Fruit fly (Drosophila melanogaster) whole organism, embryonic: ENCODE measurements around the gene Cpr78E.
A peak's percentile ranks its signal among the peaks of the same experiment; 100 is the strongest.

ENCODE experiments used
- Aef1 ChIP-seq: fragments of 200-800 bp; sonication (Bioruptor generic); IDR thresholded peaks from 3 replicates; pipeline ENCODE4 v1.3.6; 2022; ENCODE audit warnings: missing biosample characterization, missing genetic modification characterization
- Antp ChIP-seq: fragments of 200-800 bp; sonication (Bioruptor generic); optimal IDR thresholded peaks from 3 replicates; lab custom pipeline; 2016; ENCODE audit warnings: missing biosample characterization, missing genetic modification characterization
- B-H1 ChIP-seq: fragments of 200-800 bp; sonication (Bioruptor generic); IDR thresholded peaks from 3 replicates; pipeline ENCODE4 v1.3.6; 2022; ENCODE audit warnings: missing biosample characterization, missing genetic modification characterization
- CG11695 ChIP-seq: fragments of 200-800 bp; sonication (Bioruptor generic); IDR thresholded peaks from 3 replicates; pipeline ENCODE4 v1.3.6; 2022; ENCODE audit warnings: missing biosample characterization, missing genetic modification characterization
- CG12299 ChIP-seq: fragments of 200-800 bp; sonication (Bioruptor generic); optimal IDR thresholded peaks from 2 replicates; lab custom pipeline; 2018; ENCODE audit warnings: missing biosample characterization, mild to moderate bottlenecking, missing genetic modification characterization
- CG12659 ChIP-seq: fragments of 200-800 bp; sonication (Bioruptor generic); optimal IDR thresholded peaks from 3 replicates; lab custom pipeline; 2017; ENCODE audit warnings: mild to moderate bottlenecking, missing biosample characterization, missing genetic modification reagents, missing genetic modification characterization
- CG12769 ChIP-seq: fragments of 200-800 bp; sonication (Bioruptor generic); optimal IDR thresholded peaks from 2 replicates; lab custom pipeline; 2019; ENCODE audit warnings: missing biosample characterization, mild to moderate bottlenecking, missing genetic modification characterization, moderate library complexity
- CG14014 ChIP-seq: fragments of 200-800 bp; sonication (Bioruptor generic); IDR thresholded peaks from 2 replicates; pipeline ENCODE4 v1.3.6; 2022; ENCODE audit warnings: missing biosample characterization, missing genetic modification characterization
- CG15601 ChIP-seq: fragments of 200-800 bp; sonication (Bioruptor generic); optimal IDR thresholded peaks from 3 replicates; lab custom pipeline; 2019; ENCODE audit warnings: missing biosample characterization, mild to moderate bottlenecking, missing genetic modification characterization, moderate library complexity
- CG16813 ChIP-seq: fragments of 200-800 bp; sonication (Bioruptor generic); IDR thresholded peaks from 3 replicates; pipeline ENCODE4 v1.3.6; 2022; ENCODE audit warnings: missing biosample characterization, missing genetic modification characterization; ENCODE audit not compliant: partially characterized antibody
- CG18011 ChIP-seq: fragments of 200-800 bp; sonication (Bioruptor generic); optimal IDR thresholded peaks from 2 replicates; lab custom pipeline; 2017; ENCODE audit warnings: missing biosample characterization, missing genetic modification characterization, mild to moderate bottlenecking, moderate library complexity, missing genotype
- CG1832 ChIP-seq: fragments of 200-800 bp; sonication (Bioruptor generic); optimal IDR thresholded peaks from 2 replicates; lab custom pipeline; 2017; ENCODE audit warnings: missing biosample characterization, mild to moderate bottlenecking, missing genetic modification characterization, inconsistent platforms
- CG2199 ChIP-seq: fragments of 200-800 bp; sonication (Bioruptor generic); IDR thresholded peaks from 3 replicates; pipeline ENCODE4 v1.3.6; 2022; ENCODE audit warnings: missing biosample characterization, missing genetic modification characterization
- CG6683 ChIP-seq: fragments of 200-800 bp; sonication (Bioruptor generic); optimal IDR thresholded peaks from 2 replicates; lab custom pipeline; 2017; ENCODE audit warnings: missing biosample characterization, mild to moderate bottlenecking, missing genetic modification characterization, missing genetic modification reagents
- CG6813 ChIP-seq: fragments of 200-800 bp; sonication (Bioruptor generic); optimal IDR thresholded peaks from 2 replicates; lab custom pipeline; 2017; ENCODE audit warnings: missing biosample characterization, missing genetic modification characterization, mild to moderate bottlenecking, moderate library complexity, missing genetic modification reagents
- CG9876 ChIP-seq: fragments of 200-800 bp; sonication (Bioruptor generic); optimal IDR thresholded peaks from 2 replicates; lab custom pipeline; 2016; ENCODE audit warnings: missing biosample characterization, missing genetic modification characterization
- CHES-1-like ChIP-seq: fragments of 200-800 bp; sonication (Bioruptor generic); optimal IDR thresholded peaks from 2 replicates; lab custom pipeline; 2016; ENCODE audit warnings: missing biosample characterization, missing genetic modification characterization
- CrebB ChIP-seq: fragments of 200-800 bp; sonication (Bioruptor generic); optimal IDR thresholded peaks from 3 replicates; lab custom pipeline; 2018; ENCODE audit warnings: missing biosample characterization, mild to moderate bottlenecking, missing genetic modification characterization
- Deaf1 ChIP-seq: fragments of 200-800 bp; optimal IDR thresholded peaks from 3 replicates; lab custom pipeline; 2019; ENCODE audit warnings: missing biosample characterization, mild to moderate bottlenecking, missing genetic modification characterization, moderate library complexity
- Dek ChIP-seq: fragments of 200-800 bp; sonication (Bioruptor generic); optimal IDR thresholded peaks from 3 replicates; lab custom pipeline; 2019; ENCODE audit warnings: missing biosample characterization, mild to moderate bottlenecking, missing genetic modification characterization, moderate library complexity
- Dp ChIP-seq: fragments of 200-800 bp; sonication (Bioruptor generic); optimal IDR thresholded peaks from 2 replicates; lab custom pipeline; 2018; ENCODE audit warnings: missing biosample characterization, mild to moderate bottlenecking, missing genetic modification characterization, moderate library complexity
- Dref ChIP-seq: fragments of 200-800 bp; sonication (Bioruptor generic); IDR thresholded peaks from 2 replicates; pipeline ENCODE4 v1.3.6; 2022; ENCODE audit warnings: missing biosample characterization, missing genetic modification characterization
- ERR ChIP-seq: fragments of 200-800 bp; sonication (Bioruptor generic); optimal IDR thresholded peaks from 2 replicates; lab custom pipeline; 2016; ENCODE audit warnings: missing biosample characterization, missing genetic modification characterization
- Elba2 ChIP-seq: fragments of 200-800 bp; sonication (Bioruptor generic); optimal IDR thresholded peaks from 3 replicates; lab custom pipeline; 2016; ENCODE audit warnings: missing biosample characterization, missing genetic modification characterization
- Ets65A ChIP-seq: fragments of 200-800 bp; sonication (Bioruptor generic); peaks from one replicate; lab custom pipeline; 2016; ENCODE audit warnings: missing biosample characterization, missing genetic modification characterization
- HmgZ ChIP-seq: fragments of 200-800 bp; sonication (Bioruptor generic); optimal IDR thresholded peaks from 2 replicates; lab custom pipeline; 2018; ENCODE audit warnings: missing biosample characterization, mild to moderate bottlenecking, missing genetic modification characterization
- Hr39 ChIP-seq: fragments of >200 bp; optimal IDR thresholded peaks from 2 replicates; lab custom pipeline; 2017
- Lpt ChIP-seq: fragments of >200 bp; optimal IDR thresholded peaks from 2 replicates; lab custom pipeline; 2018; ENCODE audit warnings: missing biosample characterization, missing genetic modification characterization
- Meics ChIP-seq: fragments of 200-800 bp; sonication (Bioruptor generic); optimal IDR thresholded peaks from 2 replicates; lab custom pipeline; 2017; ENCODE audit warnings: missing biosample characterization, mild to moderate bottlenecking, missing genetic modification characterization
- Rfx ChIP-seq: fragments of 200-800 bp; sonication (Bioruptor generic); IDR thresholded peaks from 2 replicates; pipeline ENCODE4 v1.3.6; 2022; ENCODE audit warnings: missing biosample characterization, missing genetic modification characterization
- YL-1 ChIP-seq: fragments of 200-800 bp; sonication (Bioruptor generic); optimal IDR thresholded peaks from 3 replicates; lab custom pipeline; 2017; ENCODE audit warnings: missing biosample characterization, mild to moderate bottlenecking, missing genetic modification characterization
- abd-A ChIP-seq: fragments of 200-800 bp; sonication (Bioruptor generic); optimal IDR thresholded peaks from 3 replicates; lab custom pipeline; 2019; ENCODE audit warnings: missing biosample characterization, mild to moderate bottlenecking, missing genetic modification characterization, moderate library complexity
- chif ChIP-seq, 2 experiments: fragments of 200-800 bp; sonication (Bioruptor generic); optimal IDR thresholded peaks; 3 replicates each; lab custom pipeline; 2016; ENCODE audit warnings: missing biosample characterization in 2 of 2, missing genetic modification characterization in 2 of 2
- cwo ChIP-seq: fragments of 200-800 bp; sonication (Bioruptor generic); optimal IDR thresholded peaks from 3 replicates; lab custom pipeline; 2017; ENCODE audit warnings: missing biosample characterization, missing genetic modification characterization, mild to moderate bottlenecking, moderate library complexity, missing genetic modification reagents
- dati ChIP-seq: fragments of 200-800 bp; sonication (Bioruptor generic); IDR thresholded peaks from 2 replicates; pipeline ENCODE4 v1.3.6; 2022; ENCODE audit warnings: missing biosample characterization, missing genetic modification characterization
- esg ChIP-seq: fragments of 200-800 bp; sonication (Bioruptor generic); conservative IDR thresholded peaks from 2 replicates; pipeline ENCODE4 v1.3.6; 2022; ENCODE audit warnings: missing biosample characterization, missing genetic modification characterization
- gsb ChIP-seq: fragments of 200-800 bp; sonication (Bioruptor generic); IDR thresholded peaks from 2 replicates; pipeline ENCODE4 v1.3.6; 2022; ENCODE audit warnings: missing biosample characterization, missing genetic modification characterization
- ham ChIP-seq: fragments of 200-800 bp; sonication (Bioruptor generic); IDR thresholded peaks from 2 replicates; pipeline ENCODE4 v1.3.6; 2022; ENCODE audit warnings: missing biosample characterization, missing genetic modification characterization
- inv ChIP-seq: fragments of 200-800 bp; sonication (Bioruptor generic); IDR thresholded peaks from 2 replicates; pipeline ENCODE4 v1.3.6; 2022; ENCODE audit warnings: missing biosample characterization, missing genetic modification characterization; ENCODE audit not compliant: partially characterized antibody
- kni ChIP-seq: fragments of 200-800 bp; sonication (Bioruptor generic); optimal IDR thresholded peaks from 3 replicates; lab custom pipeline; 2017; ENCODE audit warnings: mild to moderate bottlenecking, missing biosample characterization, missing genetic modification reagents, missing genetic modification characterization
- lov ChIP-seq, 2 experiments: fragments of 200-800 bp in 1 of 2; fragments of >200 bp in 1 of 2; sonication (Bioruptor generic) in 1 of 2; IDR thresholded peaks in 1 of 2; optimal IDR thresholded peaks in 1 of 2; 2 replicates in 1 of 2; 3 replicates in 1 of 2; pipeline versions ENCODE4 v1.3.6 to Lab custom; 2017 to 2022; ENCODE audit warnings: missing biosample characterization in 1 of 2, missing genetic modification characterization in 1 of 2
- mld ChIP-seq: fragments of 200-800 bp; sonication (Bioruptor generic); IDR thresholded peaks from 3 replicates; pipeline ENCODE4 v1.3.6; 2022; ENCODE audit warnings: missing biosample characterization, missing genetic modification characterization; ENCODE audit not compliant: partially characterized antibody
- oc ChIP-seq: fragments of 200-800 bp; sonication (Bioruptor generic); optimal IDR thresholded peaks from 2 replicates; lab custom pipeline; 2018; ENCODE audit warnings: missing biosample characterization, mild to moderate bottlenecking, missing genetic modification characterization, moderate library complexity
- org-1 ChIP-seq: fragments of 200-800 bp; sonication (Bioruptor generic); optimal IDR thresholded peaks from 2 replicates; lab custom pipeline; 2017; ENCODE audit warnings: missing biosample characterization, missing genetic modification characterization
- peb ChIP-seq: fragments of 200-800 bp; sonication (Bioruptor generic); IDR thresholded peaks from 2 replicates; pipeline ENCODE4 v1.3.6; 2022; ENCODE audit warnings: missing biosample characterization, missing genetic modification characterization
- rib ChIP-seq: fragments of 200-800 bp; sonication (Bioruptor generic); IDR thresholded peaks from 2 replicates; pipeline ENCODE4 v1.3.6; 2022; ENCODE audit warnings: missing biosample characterization, missing genetic modification characterization
- scrt ChIP-seq: fragments of 200-800 bp; sonication (Bioruptor generic); optimal IDR thresholded peaks from 2 replicates; lab custom pipeline; 2018; ENCODE audit warnings: missing biosample characterization, mild to moderate bottlenecking, missing genetic modification characterization, moderate library complexity
- ssp ChIP-seq: fragments of 200-800 bp; sonication (Bioruptor generic); IDR thresholded peaks from 2 replicates; pipeline ENCODE4 v1.3.6; 2022; ENCODE audit warnings: missing biosample characterization, missing genetic modification characterization
- tin ChIP-seq: fragments of 200-800 bp; sonication (Bioruptor generic); optimal IDR thresholded peaks from 3 replicates; lab custom pipeline; 2016; ENCODE audit warnings: missing biosample characterization, missing genetic modification characterization
- tll ChIP-seq, 2 experiments: fragments of 200-800 bp in 1 of 2; fragments of >200 bp in 1 of 2; sonication (Bioruptor generic) in 1 of 2; optimal IDR thresholded peaks; 2 replicates each; lab custom pipeline; 2017 to 2019; ENCODE audit warnings: missing biosample characterization in 2 of 2, missing genetic modification characterization in 2 of 2, mild to moderate bottlenecking in 1 of 2, moderate library complexity in 1 of 2

The Cpr78E gene

DNA sequence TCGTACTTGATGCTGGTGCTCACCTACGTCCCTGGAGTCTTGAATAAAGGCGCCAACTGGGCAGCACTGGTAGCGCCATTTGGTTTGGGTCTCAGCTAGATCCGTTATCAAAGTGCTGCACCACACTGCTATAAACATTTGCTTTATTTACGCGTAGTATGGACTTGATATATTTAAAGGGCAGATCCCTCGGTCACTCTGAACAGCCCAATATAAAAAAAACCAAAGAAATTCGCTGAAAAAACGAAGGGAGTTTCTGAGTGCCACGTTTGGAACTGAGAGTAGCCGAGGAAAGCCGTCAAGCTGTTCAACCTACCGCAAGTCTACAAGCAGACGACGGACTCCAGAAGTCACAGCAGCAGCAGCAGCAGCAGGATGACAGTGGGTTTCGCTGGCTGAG, 26.0 kb downstream of the Cpr78E start, which contains the start of gene Atox1 (continued):
- TF ChIP-seq Deaf1 (tag; lab: Kevin White, UChicago) = peak; percentile 36
- TF ChIP-seq mld (GFP tag; lab: Robert Waterston, UW) = no peak
- peak; percentile 91 for TF ChIP-seq HmgZ (tag; lab: Kevin White, UChicago)
- no peak for TF ChIP-seq abd-A (tag; lab: Kevin White, UChicago)
- peak; percentile 32 for TF ChIP-seq tin
- TF ChIP-seq lov (optimal IDR thresholded peaks at IDR 0.05; lab: Kevin White, UChicago) = no peak
- 0 out of 3 replicates have a peak, but pooled peaks have one; percentile 25 for TF ChIP-seq lov (GFP tag; IDR thresholded peaks at IDR 0.05; lab: Robert Waterston, UW)
- TF ChIP-seq Aef1 (GFP tag; lab: Robert Waterston, UW) = no peak
- TF ChIP-seq cwo (GFP tag; lab: Kevin White, UChicago) = no peak
- TF ChIP-seq CG18011 (GFP tag; lab: Kevin White, UChicago) = no peak
- TF ChIP-seq CG1832 (GFP tag; lab: Kevin White, UChicago) = no peak
- TF ChIP-seq CrebB (tag; lab: Kevin White, UChicago) = peak; percentile 55
- TF ChIP-seq ERR (GFP tag; lab: Kevin White, UChicago) = peak; percentile 46
- no peak for TF ChIP-seq gsb
- no peak for TF ChIP-seq ssp (GFP tag; lab: Robert Waterston, UW)
- peak; percentile 53 for TF ChIP-seq YL-1 (GFP tag; lab: Kevin White, UChicago)
- peak; percentile 19 for TF ChIP-seq Antp
- no peak for TF ChIP-seq ham (GFP tag; lab: Robert Waterston, UW)
- peak; percentile 82 for TF ChIP-seq Rfx (GFP tag; lab: Robert Waterston, UW)
- TF ChIP-seq org-1 (GFP tag; lab: Kevin White, UChicago) = no peak
- TF ChIP-seq rib (GFP tag; lab: Robert Waterston, UW) = 0 out of 2 replicates have a peak, but pooled peaks have one; percentile 36
- peak; percentile 65 for TF ChIP-seq CG12659 (GFP tag; lab: Kevin White, UChicago)
- no peak for TF ChIP-seq CG6813 (GFP tag; lab: Kevin White, UChicago)
- no peak for TF ChIP-seq dati
- no peak for TF ChIP-seq tll (GFP tag; optimal IDR thresholded peaks at IDR 0.05; lab: Kevin White, UChicago)
- TF ChIP-seq CG11695 (GFP tag; lab: Robert Waterston, UW) = no peak
- peak; percentile 83 for TF ChIP-seq Ets65A (GFP tag; lab: Kevin White, UChicago)
- TF ChIP-seq Dek = peak; percentile 52
- no peak; the same call in 2 of the 3 replicates for TF ChIP-seq B-H1 (GFP tag; lab: Robert Waterston, UW)
- 0 out of 2 replicates have a peak, but pooled peaks have one; percentile 23 for TF ChIP-seq CG14014 (GFP tag; lab: Robert Waterston, UW)
- TF ChIP-seq CG6683 (GFP tag; lab: Kevin White, UChicago) = peak; percentile 22
- peak; percentile 5 for TF ChIP-seq CG9876 (GFP tag; lab: Kevin White, UChicago)
- no peak for TF ChIP-seq Lpt
- no peak for TF ChIP-seq scrt (GFP tag; lab: Kevin White, UChicago)
- TF ChIP-seq Hr39 (lab: Kevin White, UChicago) = no peak
- peak; percentile 25 for TF ChIP-seq CHES-1-like (GFP tag; lab: Kevin White, UChicago)
- TF ChIP-seq CG16813 (GFP tag; lab: Robert Waterston, UW) = no peak
- no peak for TF ChIP-seq inv (GFP tag; lab: Robert Waterston, UW)
- no peak for TF ChIP-seq CG12769
- no peak for TF ChIP-seq esg
- peak in 1 of 2 experiments; percentile 33 for TF ChIP-seq chif (GFP tag; optimal IDR thresholded peaks at IDR 0.05; lab: Kevin White, UChicago)
- peak; percentile 43 for TF ChIP-seq Meics
- peak; percentile 99 for TF ChIP-seq Dp (GFP tag; lab: Kevin White, UChicago)
- TF ChIP-seq kni (GFP tag; lab: Kevin White, UChicago) = peak; percentile 8
- no peak for TF ChIP-seq oc (tag; lab: Kevin White, UChicago)
- peak; percentile 77 for TF ChIP-seq CG2199
- peak; percentile 70 for TF ChIP-seq CG15601
- TF ChIP-seq CG12299 (tag; lab: Kevin White, UChicago) = no peak
- peak; percentile 42 for TF ChIP-seq Dref
- TF ChIP-seq Elba2 (GFP tag; lab: Kevin White, UChicago) = no peak
- TF ChIP-seq peb (GFP tag; lab: Robert Waterston, UW) = no peak
